Fruit fly (Drosophila melanogaster) whole organism, embryonic: ENCODE results near the gene CRAT.

ENCODE experiments used
- CG11085 ChIP-seq: fragments of 200-800 bp; sonication (Bioruptor generic); IDR thresholded peaks from 2 replicates; pipeline ENCODE4 v1.3.6; 2022; ENCODE audit warnings: missing biosample characterization, missing genetic modification characterization
- CG11560 ChIP-seq: fragments of 200-800 bp; sonication (Bioruptor generic); IDR thresholded peaks from 3 replicates; pipeline ENCODE4 v1.3.6; 2022; ENCODE audit warnings: missing biosample characterization, missing genetic modification characterization
- CkIIα-i1 ChIP-seq: fragments of 200-800 bp; sonication (Bioruptor generic); IDR thresholded peaks from 2 replicates; pipeline ENCODE4 v1.3.6; 2022; ENCODE audit warnings: missing biosample characterization, missing genetic modification characterization
- YL-1 ChIP-seq: fragments of 200-800 bp; sonication (Bioruptor generic); optimal IDR thresholded peaks from 3 replicates; lab custom pipeline; 2017; ENCODE audit warnings: missing biosample characterization, mild to moderate bottlenecking, missing genetic modification characterization
- gem ChIP-seq: fragments of 200-800 bp; sonication (Bioruptor generic); optimal IDR thresholded peaks from 2 replicates; lab custom pipeline; 2019; ENCODE audit warnings: missing biosample characterization, mild to moderate bottlenecking, missing genetic modification characterization, moderate library complexity
- lola ChIP-seq, 3 experiments: fragments of >200 bp in 2 of 3; fragments of 200-800 bp in 1 of 3; sonication (Bioruptor generic) in 1 of 3; optimal IDR thresholded peaks; 2 replicates each; lab custom pipeline; 2017 to 2019; ENCODE audit warnings: missing biosample characterization in 3 of 3, missing genetic modification characterization in 3 of 3, mild to moderate bottlenecking in 1 of 3, moderate library complexity in 1 of 3
- tio ChIP-seq: fragments of 200-800 bp; sonication (Bioruptor generic); optimal IDR thresholded peaks from 2 replicates; lab custom pipeline; 2017; ENCODE audit warnings: missing biosample characterization, missing genetic modification characterization, inconsistent platforms
- wor ChIP-seq: fragments of 200-800 bp; sonication (Bioruptor generic); IDR thresholded peaks from 2 replicates; pipeline ENCODE4 v1.3.6; 2022; ENCODE audit warnings: missing biosample characterization, missing genetic modification characterization

dm6 chr3R:6405239-6405638, 29.4 kb upstream of the CRAT start:
- TF ChIP-seq lola (GFP tag; optimal IDR thresholded peaks at IDR 0.05; lab: Kevin White, UChicago): no peak
- TF ChIP-seq wor (GFP tag; lab: Robert Waterston, UW): no peak
- no peak for TF ChIP-seq CkIIα-i1
- TF ChIP-seq CG11560 (tag; lab: Robert Waterston, UW): no peak
- no peak for TF ChIP-seq CG11085 (GFP tag; lab: Robert Waterston, UW)
- TF ChIP-seq YL-1 (GFP tag; lab: Kevin White, UChicago): no peak
- TF ChIP-seq tio (GFP tag; lab: Kevin White, UChicago): no peak
- no peak for TF ChIP-seq gem (tag; lab: Kevin White, UChicago)
